Fruit fly (Drosophila melanogaster) whole organism, wandering third instar larva: ENCODE data around the gene CG10431.

Experiments
- Dfd ChIP-seq: fragments of >200 bp; optimal IDR thresholded peaks from 2 replicates; lab custom pipeline; 2017; ENCODE audit warnings: missing biosample characterization, missing genetic modification characterization
- N ChIP-seq: fragments of >200 bp; optimal IDR thresholded peaks from 2 replicates; lab custom pipeline; 2018; ENCODE audit warnings: missing biosample characterization, missing external identifiers, missing genetic modification characterization
- Vsx2 ChIP-seq: fragments of 200-300, 225-300 bp; sonication (Bioruptor generic); optimal IDR thresholded peaks from 2 replicates; lab custom pipeline; 2018; ENCODE audit warnings: missing biosample characterization, missing genetic modification characterization; ENCODE audit not compliant: partially characterized antibody
- dmrt93B ChIP-seq: fragments of 200-800 bp; sonication (Bioruptor generic); optimal IDR thresholded peaks from 2 replicates; lab custom pipeline; 2018; ENCODE audit warnings: missing biosample characterization, mild to moderate bottlenecking, missing genetic modification characterization
- sv ChIP-seq: fragments of 200-800 bp; sonication (Bioruptor generic); optimal IDR thresholded peaks from 3 replicates; lab custom pipeline; 2016; ENCODE audit warnings: missing biosample characterization, missing genetic modification characterization

dm6 chr2L:19002959-19003371, 28.5 kb downstream of the CG10431 start, which contains the start of gene CG31793:
- TF ChIP-seq N (GFP tag; lab: Kevin White, UChicago), result no peak
- no peak for TF ChIP-seq dmrt93B
- TF ChIP-seq Vsx2 (GFP tag; lab: Kevin White, UChicago), result no peak
- TF ChIP-seq sv (GFP tag; lab: Kevin White, UChicago), result peak; percentile 22
- TF ChIP-seq Dfd (GFP tag; lab: Kevin White, UChicago), result no peak
